Worm (Caenorhabditis elegans) whole organism, dauer: ENCODE data around the gene sec-24.2.
"Not testable (repeated sequence)": the region's sequence is repeated elsewhere in the genome, so short reads cannot be mapped to it uniquely, and the experiment has no call there.

Experiments used
- unc-62 ChIP-seq: sonication (generic microtip); optimal IDR thresholded peaks from 2 replicates; lab custom pipeline; 2017; ENCODE audit warnings: missing biosample characterization, missing genetic modification reagents, missing genetic modification characterization

sec-24.2 gene

ce11 chrIV:12371340-12371739 is 10.7 kb upstream of the sec-24.2 start:
- no peak for TF ChIP-seq unc-62

ce11 chrIV:12366571-12366970 is 6.0 kb upstream of the sec-24.2 start:
- no peak for TF ChIP-seq unc-62

ce11 chrIV:12364964-12365363 is 4.4 kb upstream of the sec-24.2 start:
- TF ChIP-seq unc-62: no peak

ce11 chrIV:12361392-12362092 is 950 bp upstream of the sec-24.2 start, which contains the start of the genes ccr-4 and ZC518.8:
TSS of gene ccr-4 (plus strand) at chrIV:12361542.
TSS of gene ZC518.8 (minus strand) at chrIV:12361908.
- no peak for TF ChIP-seq unc-62

ce11 chrIV:12359979-12360378 is 613 bp downstream of the sec-24.2 start:
- no peak for TF ChIP-seq unc-62

ce11 chrIV:12350235-12350634 is 10.4 kb downstream of the sec-24.2 start:
- TF ChIP-seq unc-62: no peak

- TF ChIP-seq unc-62: no peak
Observed at ce11 chrIV:12349639-12350038, 11.0 kb downstream of the sec-24.2 start, which contains the start of gene best-22. TSS of gene best-22 (plus strand) at chrIV:12349939.

ce11 chrIV:12340885-12341284 is 19.7 kb downstream of the sec-24.2 start:
- no peak for TF ChIP-seq unc-62

- TF ChIP-seq unc-62: no peak
Observed at ce11 chrIV:12336893-12337627, 23.5 kb downstream of the sec-24.2 start, which contains the start of the genes F19B6.10 and wht-5. TSS of gene F19B6.10 (plus strand) at chrIV:12337193. TSS of gene wht-5 (plus strand) at chrIV:12337577.

- no peak for TF ChIP-seq unc-62
Observed at ce11 chrIV:12335798-12336197, 24.8 kb downstream of the sec-24.2 start, which contains the start of gene F19B6.1. TSS of gene F19B6.1 (minus strand) at chrIV:12336075.

- TF ChIP-seq unc-62: no peak
Observed at ce11 chrIV:12335248-12335647, 25.3 kb downstream of the sec-24.2 start.

- TF ChIP-seq unc-62: no peak
Observed at ce11 chrIV:12334708-12335107, 25.9 kb downstream of the sec-24.2 start.

ce11 chrIV:12334142-12334541 is 26.4 kb downstream of the sec-24.2 start:
- no peak for TF ChIP-seq unc-62

- TF ChIP-seq unc-62: no peak
Observed at ce11 chrIV:12330840-12331359, 29.7 kb downstream of the sec-24.2 start, which contains the start of gene ufd-1. TSS of gene ufd-1 (minus strand) at chrIV:12330890.

ce11 chrIV:12326932-12327331 is 33.7 kb downstream of the sec-24.2 start, which contains the start of gene F19B6.3:
TSS of gene F19B6.3 (plus strand) at chrIV:12327232.
- not testable (repeated sequence) for TF ChIP-seq unc-62

ce11 chrIV:12311597-12311996 is 49.0 kb downstream of the sec-24.2 start, which contains the start of gene oac-58:
TSS of gene oac-58 (minus strand) at chrIV:12311697.
- no peak for TF ChIP-seq unc-62

- no peak for TF ChIP-seq unc-62
Observed at ce11 chrIV:12307720-12308119, 52.9 kb downstream of the sec-24.2 start, which contains the start of gene oac-57. TSS of gene oac-57 (minus strand) at chrIV:12307820.
